Fruit fly (Drosophila melanogaster) whole organism, embryonic: ENCODE data around the gene Tbcd.

ENCODE experiments used
- Aef1 ChIP-seq: fragments of 200-800 bp; sonication (Bioruptor generic); IDR thresholded peaks from 3 replicates; pipeline ENCODE4 v1.3.6; 2022; ENCODE audit warnings: missing biosample characterization, missing genetic modification characterization
- CG10209 ChIP-seq: fragments of 200-800 bp; sonication (Bioruptor generic); optimal IDR thresholded peaks from 3 replicates; lab custom pipeline; 2017; ENCODE audit warnings: missing biosample characterization, mild to moderate bottlenecking, missing genetic modification characterization, missing genetic modification reagents
- CG10366 ChIP-seq: fragments of 200-800 bp; sonication (Bioruptor generic); IDR thresholded peaks from 2 replicates; pipeline ENCODE4 v1.3.6; 2022; ENCODE audit warnings: missing biosample characterization, missing genetic modification characterization
- CG10431 ChIP-seq: fragments of 200-800 bp; sonication (Bioruptor generic); optimal IDR thresholded peaks from 3 replicates; lab custom pipeline; 2018; ENCODE audit warnings: missing biosample characterization, mild to moderate bottlenecking, missing genetic modification characterization
- CG12071 ChIP-seq: fragments of 200-800 bp; sonication (Bioruptor generic); optimal IDR thresholded peaks from 3 replicates; lab custom pipeline; 2018; ENCODE audit warnings: missing biosample characterization, mild to moderate bottlenecking, missing genetic modification characterization
- CG13287 ChIP-seq: fragments of 200-800 bp; sonication (Bioruptor generic); IDR thresholded peaks from 2 replicates; pipeline ENCODE4 v1.3.6; 2022; ENCODE audit warnings: missing biosample characterization, missing genetic modification characterization; ENCODE audit not compliant: partially characterized antibody
- CG16863 ChIP-seq: fragments of 200-800 bp; sonication (Bioruptor generic); optimal IDR thresholded peaks from 3 replicates; lab custom pipeline; 2016; ENCODE audit warnings: missing biosample characterization, missing genetic modification characterization
- CG18011 ChIP-seq: fragments of 200-800 bp; sonication (Bioruptor generic); optimal IDR thresholded peaks from 2 replicates; lab custom pipeline; 2017; ENCODE audit warnings: missing biosample characterization, missing genetic modification characterization, mild to moderate bottlenecking, moderate library complexity, missing genotype
- CG18262 ChIP-seq: fragments of 200-800 bp; optimal IDR thresholded peaks from 3 replicates; lab custom pipeline; 2019; ENCODE audit warnings: missing biosample characterization, mild to moderate bottlenecking, missing genetic modification characterization, moderate library complexity
- CG2202 ChIP-seq: fragments of 200-800 bp; sonication (Bioruptor generic); optimal IDR thresholded peaks from 2 replicates; lab custom pipeline; 2018; ENCODE audit warnings: missing biosample characterization, mild to moderate bottlenecking, missing genetic modification characterization
- CG3163 ChIP-seq: fragments of 200-800 bp; sonication (Bioruptor generic); optimal IDR thresholded peaks from 3 replicates; lab custom pipeline; 2016; ENCODE audit warnings: missing biosample characterization, missing genetic modification characterization
- CG4424 ChIP-seq: fragments of 200-800 bp; sonication (Bioruptor generic); optimal IDR thresholded peaks from 3 replicates; lab custom pipeline; 2016; ENCODE audit warnings: missing biosample characterization, missing genetic modification characterization
- CG4730 ChIP-seq: fragments of 200-800 bp; sonication (Bioruptor generic); IDR thresholded peaks from 2 replicates; pipeline ENCODE4 v1.3.6; 2022; ENCODE audit warnings: missing biosample characterization, missing genetic modification characterization
- CG5953 ChIP-seq: fragments of 200-800 bp; sonication (Bioruptor generic); IDR thresholded peaks from 2 replicates; pipeline ENCODE4 v1.3.6; 2022; ENCODE audit warnings: missing biosample characterization, missing genetic modification characterization
- CG6813 ChIP-seq: fragments of 200-800 bp; sonication (Bioruptor generic); optimal IDR thresholded peaks from 2 replicates; lab custom pipeline; 2017; ENCODE audit warnings: missing biosample characterization, missing genetic modification characterization, mild to moderate bottlenecking, moderate library complexity, missing genetic modification reagents
- CG6854 ChIP-seq: fragments of 200-800 bp; sonication (Bioruptor generic); optimal IDR thresholded peaks from 3 replicates; lab custom pipeline; 2017; ENCODE audit warnings: missing biosample characterization, mild to moderate bottlenecking, missing genetic modification characterization
- CG7271 ChIP-seq: fragments of 200-800 bp; sonication (Bioruptor generic); optimal IDR thresholded peaks from 2 replicates; lab custom pipeline; 2018; ENCODE audit warnings: missing biosample characterization, mild to moderate bottlenecking, missing genetic modification characterization, moderate library complexity
- CG8359 ChIP-seq: fragments of 200-800 bp; sonication (Bioruptor generic); optimal IDR thresholded peaks from 2 replicates; lab custom pipeline; 2017; ENCODE audit warnings: missing biosample characterization, mild to moderate bottlenecking, missing genetic modification characterization, borderline replicate concordance
- CG8388 ChIP-seq: fragments of 200-800 bp; sonication (Bioruptor generic); optimal IDR thresholded peaks from 2 replicates; lab custom pipeline; 2019; ENCODE audit warnings: missing biosample characterization, mild to moderate bottlenecking, missing genetic modification characterization, moderate library complexity
- HHEX ChIP-seq: fragments of 200-800 bp; sonication (Bioruptor generic); optimal IDR thresholded peaks from 3 replicates; lab custom pipeline; 2017; ENCODE audit warnings: missing biosample characterization, mild to moderate bottlenecking, missing genetic modification characterization, missing genetic modification reagents
- HLH4C ChIP-seq: fragments of 200-800 bp; sonication (Bioruptor generic); IDR thresholded peaks from 3 replicates; pipeline ENCODE4 v1.3.6; 2022; ENCODE audit warnings: missing biosample characterization, missing genetic modification characterization; ENCODE audit not compliant: partially characterized antibody
- Hey ChIP-seq: fragments of 200-800 bp; sonication (Bioruptor generic); optimal IDR thresholded peaks from 3 replicates; lab custom pipeline; 2018; ENCODE audit warnings: missing biosample characterization, mild to moderate bottlenecking, missing genetic modification characterization
- HmgZ ChIP-seq: fragments of 200-800 bp; sonication (Bioruptor generic); optimal IDR thresholded peaks from 2 replicates; lab custom pipeline; 2018; ENCODE audit warnings: missing biosample characterization, mild to moderate bottlenecking, missing genetic modification characterization
- Hmx ChIP-seq: fragments of 200-800 bp; sonication (Bioruptor generic); optimal IDR thresholded peaks from 2 replicates; lab custom pipeline; 2016; ENCODE audit warnings: missing biosample characterization, missing genetic modification characterization
- Hr78 ChIP-seq, 2 experiments: fragments of 200-800 bp in 1 of 2; fragments of >200 bp in 1 of 2; sonication (Bioruptor generic) in 1 of 2; optimal IDR thresholded peaks; 2 replicates each; lab custom pipeline; 2017 to 2019; ENCODE audit warnings: missing biosample characterization in 2 of 2, missing genetic modification characterization in 2 of 2, mild to moderate bottlenecking in 1 of 2, moderate library complexity in 1 of 2
- Kr ChIP-seq: fragments of 200-800 bp; sonication (Bioruptor generic); optimal IDR thresholded peaks from 2 replicates; lab custom pipeline; 2017; ENCODE audit warnings: missing biosample characterization, mild to moderate bottlenecking, missing genetic modification characterization
- NC2β ChIP-seq: fragments of 200-800 bp; sonication (Bioruptor generic); optimal IDR thresholded peaks from 2 replicates; lab custom pipeline; 2016; ENCODE audit warnings: missing biosample characterization, missing genetic modification characterization
- NK7.1 ChIP-seq: fragments of 200-800 bp; sonication (Bioruptor generic); optimal IDR thresholded peaks from 3 replicates; lab custom pipeline; 2016; ENCODE audit warnings: missing biosample characterization, missing genetic modification characterization
- PHDP ChIP-seq: fragments of 200-800 bp; sonication (Bioruptor generic); optimal IDR thresholded peaks from 3 replicates; lab custom pipeline; 2018; ENCODE audit warnings: missing biosample characterization, mild to moderate bottlenecking, missing genetic modification characterization, moderate library complexity
- Six4 ChIP-seq: fragments of 200-800 bp; sonication (Bioruptor generic); optimal IDR thresholded peaks from 2 replicates; lab custom pipeline; 2016; ENCODE audit warnings: missing biosample characterization, missing genetic modification characterization
- Spps ChIP-seq: fragments of 200-800 bp; sonication (Bioruptor generic); optimal IDR thresholded peaks from 2 replicates; lab custom pipeline; 2018; ENCODE audit warnings: missing biosample characterization, mild to moderate bottlenecking, missing genetic modification characterization
- cas ChIP-seq: fragments of 200-800 bp; sonication (Bioruptor generic); IDR thresholded peaks from 2 replicates; pipeline ENCODE4 v1.3.6; 2022; ENCODE audit warnings: missing biosample characterization, missing genetic modification characterization
- cg ChIP-seq: fragments of 200-800 bp; sonication (Bioruptor generic); optimal IDR thresholded peaks from 3 replicates; lab custom pipeline; 2019; ENCODE audit warnings: missing biosample characterization, mild to moderate bottlenecking, missing genetic modification characterization, moderate library complexity
- esg ChIP-seq: fragments of 200-800 bp; sonication (Bioruptor generic); conservative IDR thresholded peaks from 2 replicates; pipeline ENCODE4 v1.3.6; 2022; ENCODE audit warnings: missing biosample characterization, missing genetic modification characterization
- gsb-n ChIP-seq: fragments of 200-800 bp; sonication (Bioruptor generic); optimal IDR thresholded peaks from 3 replicates; lab custom pipeline; 2018; ENCODE audit warnings: missing biosample characterization, mild to moderate bottlenecking, missing genetic modification characterization
- her ChIP-seq: fragments of 200-800 bp; sonication (Bioruptor generic); optimal IDR thresholded peaks from 2 replicates; lab custom pipeline; 2016; ENCODE audit warnings: missing biosample characterization, missing genetic modification characterization
- jigr1 ChIP-seq: fragments of 200-800 bp; sonication (Bioruptor generic); IDR thresholded peaks from 3 replicates; pipeline ENCODE4 v1.3.6; 2022; ENCODE audit warnings: missing biosample characterization, missing genetic modification characterization
- kah ChIP-seq: fragments of 200-800 bp; sonication (Bioruptor generic); optimal IDR thresholded peaks from 2 replicates; lab custom pipeline; 2018; ENCODE audit warnings: missing biosample characterization, mild to moderate bottlenecking, missing genetic modification characterization
- kni ChIP-seq: fragments of 200-800 bp; sonication (Bioruptor generic); optimal IDR thresholded peaks from 3 replicates; lab custom pipeline; 2017; ENCODE audit warnings: mild to moderate bottlenecking, missing biosample characterization, missing genetic modification reagents, missing genetic modification characterization
- lola ChIP-seq, 3 experiments: fragments of >200 bp in 2 of 3; fragments of 200-800 bp in 1 of 3; sonication (Bioruptor generic) in 1 of 3; optimal IDR thresholded peaks; 2 replicates each; lab custom pipeline; 2017 to 2019; ENCODE audit warnings: missing biosample characterization in 3 of 3, missing genetic modification characterization in 3 of 3, mild to moderate bottlenecking in 1 of 3, moderate library complexity in 1 of 3
- nau ChIP-seq: fragments of 200-800 bp; sonication (Bioruptor generic); optimal IDR thresholded peaks from 3 replicates; lab custom pipeline; 2017; ENCODE audit warnings: missing biosample characterization, mild to moderate bottlenecking, missing genetic modification characterization, missing genetic modification reagents
- nmo ChIP-seq: fragments of 200-800 bp; sonication (Bioruptor generic); optimal IDR thresholded peaks from 2 replicates; lab custom pipeline; 2018; ENCODE audit warnings: missing biosample characterization, mild to moderate bottlenecking, missing genetic modification characterization, moderate library complexity
- nom ChIP-seq: fragments of 200-800 bp; sonication (Bioruptor generic); optimal IDR thresholded peaks from 2 replicates; lab custom pipeline; 2017; ENCODE audit warnings: missing biosample characterization, missing genetic modification characterization, mild to moderate bottlenecking, moderate library complexity, missing genetic modification reagents
- odd ChIP-seq: fragments of 200-800 bp; sonication (Bioruptor generic); optimal IDR thresholded peaks from 2 replicates; lab custom pipeline; 2017; ENCODE audit warnings: missing biosample characterization, mild to moderate bottlenecking, missing genetic modification characterization
- onecut ChIP-seq: fragments of 200-800 bp; sonication (Bioruptor generic); IDR thresholded peaks from 2 replicates; pipeline ENCODE4 v1.3.6; 2022; ENCODE audit warnings: missing biosample characterization, missing genetic modification characterization
- peb ChIP-seq: fragments of 200-800 bp; sonication (Bioruptor generic); IDR thresholded peaks from 2 replicates; pipeline ENCODE4 v1.3.6; 2022; ENCODE audit warnings: missing biosample characterization, missing genetic modification characterization
- salm ChIP-seq: fragments of 200-800 bp; sonication (Bioruptor generic); optimal IDR thresholded peaks from 2 replicates; lab custom pipeline; 2018; ENCODE audit warnings: missing biosample characterization, mild to moderate bottlenecking, missing genetic modification characterization
- toy ChIP-seq: fragments of 200-800 bp; sonication (Bioruptor generic); IDR thresholded peaks from 2 replicates; pipeline ENCODE4 v1.3.6; 2022; ENCODE audit warnings: missing biosample characterization, missing genetic modification characterization
- trem ChIP-seq: fragments of 200-800 bp; optimal IDR thresholded peaks from 3 replicates; lab custom pipeline; 2019; ENCODE audit warnings: missing biosample characterization, mild to moderate bottlenecking, missing genetic modification characterization, moderate library complexity

Tbcd gene

DNA sequence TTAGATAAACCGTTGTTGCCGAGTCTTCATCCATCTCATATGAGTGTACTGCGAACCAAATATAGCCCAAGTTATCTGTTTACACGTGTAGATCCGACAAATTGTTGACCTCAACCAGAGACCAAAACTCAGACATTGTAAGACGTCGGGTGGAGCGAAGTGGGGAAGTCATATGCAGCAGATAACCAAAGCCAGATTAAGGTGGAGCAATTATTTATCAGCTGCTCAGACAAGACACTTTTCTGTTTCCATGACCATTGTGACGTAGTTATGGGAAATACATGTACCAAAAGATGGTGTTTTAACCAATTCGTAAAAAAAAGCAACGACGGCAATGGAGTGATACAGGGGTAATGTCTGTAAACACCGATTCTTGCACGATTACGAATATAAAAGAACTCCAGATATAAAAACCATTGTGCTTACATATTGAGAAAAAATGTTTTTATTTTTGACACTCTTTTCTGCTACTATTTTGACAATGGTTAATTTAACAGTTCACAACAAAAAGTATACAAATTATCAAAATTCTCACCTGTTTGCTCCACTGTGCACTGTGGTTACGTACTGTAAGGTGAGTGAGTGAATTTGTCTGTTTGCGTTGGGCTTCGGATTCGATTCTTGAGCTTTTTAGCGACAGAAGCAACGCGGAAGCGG lies 30.1 kb downstream of the Tbcd start (continued):
- TF ChIP-seq cas (GFP tag; lab: Robert Waterston, UW) (no peak), CG10209 (peak; percentile 41), CG8359 (no peak), Hr78 (GFP tag; optimal IDR thresholded peaks at IDR 0.05; lab: Kevin White, UChicago) (no peak), CG8388 (GFP tag; lab: Kevin White, UChicago) (peak; percentile 31), CG5953 (GFP tag; lab: Robert Waterston, UW) (no peak), onecut (GFP tag; lab: Robert Waterston, UW) (no peak), salm (tag; lab: Kevin White, UChicago) (no peak), trem (no peak), Hmx (no peak), toy (GFP tag; lab: Robert Waterston, UW) (no peak), odd (GFP tag; lab: Kevin White, UChicago) (no peak), kni (GFP tag; lab: Kevin White, UChicago) (no peak), HHEX (GFP tag; lab: Kevin White, UChicago) (peak; percentile 44), CG6854 (no peak), NC2β (GFP tag; lab: Kevin White, UChicago) (peak; percentile 5), NK7.1 (no peak), lola (GFP tag; optimal IDR thresholded peaks at IDR 0.05; lab: Kevin White, UChicago) (peak in 1 of 3 experiments; percentile 5), CG4424 (GFP tag; lab: Kevin White, UChicago) (peak; percentile 52), cg (GFP tag; lab: Kevin White, UChicago) (no peak), Spps (tag; lab: Kevin White, UChicago) (no peak), nau (GFP tag; lab: Kevin White, UChicago) (peak; percentile 38), peb (GFP tag; lab: Robert Waterston, UW) (0 out of 2 replicates have a peak, but pooled peaks have one; percentile 27), CG2202 (tag; lab: Kevin White, UChicago) (peak; percentile 16), Aef1 (GFP tag; lab: Robert Waterston, UW) (0 out of 3 replicates have a peak, but pooled peaks have one; percentile 15), CG3163 (GFP tag; lab: Kevin White, UChicago) (no peak), CG16863 (peak; percentile 61), nom (no peak), PHDP (tag; lab: Kevin White, UChicago) (peak; percentile 50), her (GFP tag; lab: Kevin White, UChicago) (peak; percentile 23), CG12071 (GFP tag; lab: Kevin White, UChicago) (no peak), CG13287 (GFP tag; lab: Robert Waterston, UW) (no peak), Kr (GFP tag; lab: Kevin White, UChicago) (no peak), Six4 (GFP tag; lab: Kevin White, UChicago) (peak; percentile 14), nmo (peak; percentile 31), CG18262 (tag; lab: Kevin White, UChicago) (peak; percentile 37), CG4730 (GFP tag; lab: Robert Waterston, UW) (no peak), jigr1 (GFP tag; lab: Robert Waterston, UW) (no peak), CG10366 (no peak; the same call in 1 of the 2 replicates), CG7271 (tag; lab: Kevin White, UChicago) (no peak), HLH4C (no peak), HmgZ (tag; lab: Kevin White, UChicago) (no peak), gsb-n (tag; lab: Kevin White, UChicago) (no peak), esg (GFP tag; lab: Robert Waterston, UW) (peak; percentile 23; the same call in 1 of the 2 replicates), Hey (tag; lab: Kevin White, UChicago) (no peak), CG18011 (GFP tag; lab: Kevin White, UChicago) (no peak), CG6813 (GFP tag; lab: Kevin White, UChicago) (peak; percentile 50), CG10431 (GFP tag; lab: Kevin White, UChicago) (no peak), kah (no peak)
